Worm (Caenorhabditis elegans) whole organism, late embryonic: Measurements from ENCODE around the gene irld-47.

Source experiments
- hlh-8 ChIP-seq: sonication (generic microtip); optimal IDR thresholded peaks from 2 replicates; lab custom pipeline; 2016; ENCODE audit warnings: missing genotype, missing genetic modification characterization, missing compliant biosample characterization
- ztf-16 ChIP-seq: sonication (generic microtip); optimal IDR thresholded peaks from 2 replicates; lab custom pipeline; 2017; ENCODE audit warnings: missing genetic modification characterization, missing compliant biosample characterization

DNA sequence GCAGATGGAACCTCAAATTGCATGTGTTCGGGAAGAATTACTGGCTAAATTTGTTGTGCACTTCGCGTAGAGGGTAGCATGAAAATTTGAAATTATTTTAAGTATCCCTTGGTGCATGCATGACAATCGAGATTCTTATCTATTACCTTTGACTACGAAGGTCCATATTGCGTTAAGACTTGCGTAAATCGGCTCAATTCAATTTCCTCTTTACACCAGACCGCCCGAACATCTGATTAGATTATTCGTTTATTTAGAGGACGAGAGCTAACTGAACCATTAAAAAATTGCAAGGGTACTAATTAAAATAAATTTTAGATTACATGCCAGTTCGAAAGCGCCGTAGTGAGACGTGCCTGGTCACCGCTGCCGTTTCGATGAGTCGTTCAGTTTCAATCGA, 4.8 kb downstream of the irld-47 start:
- no peak for TF ChIP-seq ztf-16 (tag; lab: Kevin White, UChicago)
- no peak for TF ChIP-seq hlh-8
